Fruit fly (Drosophila melanogaster) whole organism, embryonic: ENCODE data around the gene CG12521.
A peak's percentile ranks its signal among the peaks of the same experiment; 100 is the strongest.

Experiments used
- Ada2b ChIP-seq: fragments of 200-800 bp; sonication (Bioruptor generic); IDR thresholded peaks from 2 replicates; pipeline ENCODE4 v1.3.6; 2022; ENCODE audit warnings: missing biosample characterization, missing genetic modification characterization
- Atf-2 ChIP-seq: fragments of 200-800 bp; sonication (Bioruptor generic); optimal IDR thresholded peaks from 2 replicates; lab custom pipeline; 2016; ENCODE audit warnings: missing biosample characterization, missing genetic modification characterization
- BtbVII ChIP-seq: fragments of 200-800 bp; sonication (Bioruptor generic); optimal IDR thresholded peaks from 3 replicates; lab custom pipeline; 2017; ENCODE audit warnings: missing biosample characterization, mild to moderate bottlenecking, missing genetic modification characterization
- CG10462 ChIP-seq: fragments of 200-800 bp; sonication (Bioruptor generic); optimal IDR thresholded peaks from 2 replicates; lab custom pipeline; 2016; ENCODE audit warnings: missing biosample characterization, missing genetic modification characterization
- CG10565 ChIP-seq: fragments of 200-800 bp; sonication (Bioruptor generic); optimal IDR thresholded peaks from 3 replicates; lab custom pipeline; 2016; ENCODE audit warnings: missing biosample characterization, mild to moderate bottlenecking, missing genetic modification characterization
- CG10979 ChIP-seq: fragments of 200-800 bp; sonication (Bioruptor generic); optimal IDR thresholded peaks from 2 replicates; lab custom pipeline; 2018; ENCODE audit warnings: missing biosample characterization, mild to moderate bottlenecking, missing genetic modification characterization, moderate library complexity
- CG11247 ChIP-seq: fragments of 200-800 bp; sonication (Bioruptor generic); IDR thresholded peaks from 2 replicates; pipeline ENCODE4 v1.3.6; 2022; ENCODE audit warnings: missing biosample characterization, missing genetic modification characterization
- CG11398 ChIP-seq: fragments of 200-800 bp; sonication (Bioruptor generic); optimal IDR thresholded peaks from 2 replicates; lab custom pipeline; 2016; ENCODE audit warnings: missing biosample characterization, missing genetic modification characterization
- CG12299 ChIP-seq: fragments of 200-800 bp; sonication (Bioruptor generic); optimal IDR thresholded peaks from 2 replicates; lab custom pipeline; 2018; ENCODE audit warnings: missing biosample characterization, mild to moderate bottlenecking, missing genetic modification characterization
- CG13624 ChIP-seq: fragments of 200-800 bp; sonication (Bioruptor generic); optimal IDR thresholded peaks from 2 replicates; lab custom pipeline; 2016; ENCODE audit warnings: missing biosample characterization, missing genetic modification characterization
- CG14441 ChIP-seq: fragments of 200-800 bp; sonication (Bioruptor generic); IDR thresholded peaks from 2 replicates; pipeline ENCODE4 v1.3.6; 2022; ENCODE audit warnings: missing biosample characterization, missing genetic modification characterization
- CG15479 ChIP-seq: fragments of 200-800 bp; sonication (Bioruptor generic); optimal IDR thresholded peaks from 3 replicates; lab custom pipeline; 2019; ENCODE audit warnings: missing biosample characterization, mild to moderate bottlenecking, missing genetic modification characterization, moderate library complexity
- CG1602 ChIP-seq: fragments of 200-800 bp; sonication (Bioruptor generic); optimal IDR thresholded peaks from 3 replicates; lab custom pipeline; 2016; ENCODE audit warnings: missing biosample characterization, missing genetic modification characterization
- CG16815 ChIP-seq: fragments of 200-800 bp; sonication (Bioruptor generic); optimal IDR thresholded peaks from 3 replicates; lab custom pipeline; 2017; ENCODE audit warnings: missing biosample characterization, mild to moderate bottlenecking, missing genetic modification characterization
- CG16863 ChIP-seq: fragments of 200-800 bp; sonication (Bioruptor generic); optimal IDR thresholded peaks from 3 replicates; lab custom pipeline; 2016; ENCODE audit warnings: missing biosample characterization, missing genetic modification characterization
- CG17361 ChIP-seq: fragments of 200-800 bp; sonication (Bioruptor generic); IDR thresholded peaks from 3 replicates; pipeline ENCODE4 v1.3.6; 2022; ENCODE audit warnings: missing biosample characterization, missing genetic modification characterization
- CG18619 ChIP-seq: fragments of 200-800 bp; sonication (Bioruptor generic); optimal IDR thresholded peaks from 3 replicates; lab custom pipeline; 2017; ENCODE audit warnings: missing biosample characterization, mild to moderate bottlenecking, missing genetic modification characterization
- CG2678 ChIP-seq: fragments of 200-800 bp; sonication (Bioruptor generic); optimal IDR thresholded peaks from 3 replicates; lab custom pipeline; 2019; ENCODE audit warnings: missing biosample characterization, mild to moderate bottlenecking, missing genetic modification characterization, moderate library complexity
- CG33557 ChIP-seq: fragments of 200-800 bp; sonication (Bioruptor generic); optimal IDR thresholded peaks from 2 replicates; lab custom pipeline; 2019; ENCODE audit warnings: missing biosample characterization, mild to moderate bottlenecking, missing genetic modification characterization, moderate library complexity
- CG4707 ChIP-seq: fragments of 200-800 bp; sonication (Bioruptor generic); optimal IDR thresholded peaks from 2 replicates; lab custom pipeline; 2018; ENCODE audit warnings: missing biosample characterization, mild to moderate bottlenecking, missing genetic modification characterization, moderate library complexity
- CG7745 ChIP-seq: fragments of 200-800 bp; sonication (Bioruptor generic); optimal IDR thresholded peaks from 2 replicates; lab custom pipeline; 2018; ENCODE audit warnings: missing biosample characterization, mild to moderate bottlenecking, missing genetic modification characterization, moderate library complexity
- CG8924 ChIP-seq: fragments of 200-800 bp; optimal IDR thresholded peaks from 3 replicates; lab custom pipeline; 2019; ENCODE audit warnings: missing biosample characterization, mild to moderate bottlenecking, missing genetic modification characterization, moderate library complexity
- CkIIα-i1 ChIP-seq: fragments of 200-800 bp; sonication (Bioruptor generic); IDR thresholded peaks from 2 replicates; pipeline ENCODE4 v1.3.6; 2022; ENCODE audit warnings: missing biosample characterization, missing genetic modification characterization
- D19A ChIP-seq: fragments of 200-800 bp; optimal IDR thresholded peaks from 3 replicates; lab custom pipeline; 2019; ENCODE audit warnings: missing biosample characterization, mild to moderate bottlenecking, missing genetic modification characterization, moderate library complexity
- Dek ChIP-seq: fragments of 200-800 bp; sonication (Bioruptor generic); optimal IDR thresholded peaks from 3 replicates; lab custom pipeline; 2019; ENCODE audit warnings: missing biosample characterization, mild to moderate bottlenecking, missing genetic modification characterization, moderate library complexity
- Fer3 ChIP-seq: fragments of 200-800 bp; sonication (Bioruptor generic); optimal IDR thresholded peaks from 2 replicates; lab custom pipeline; 2018; ENCODE audit warnings: missing biosample characterization, mild to moderate bottlenecking, missing genetic modification characterization, moderate library complexity
- H15 ChIP-seq: fragments of 200-800 bp; sonication (Bioruptor generic); IDR thresholded peaks from 3 replicates; pipeline ENCODE4 v1.3.6; 2022; ENCODE audit warnings: missing biosample characterization, missing genetic modification characterization
- Jarid2 ChIP-seq: fragments of 200-800 bp; sonication (Bioruptor generic); optimal IDR thresholded peaks from 3 replicates; lab custom pipeline; 2017; ENCODE audit warnings: mild to moderate bottlenecking, missing biosample characterization, missing genetic modification reagents, missing genetic modification characterization
- Mad ChIP-seq: fragments of 200-800 bp; sonication (Bioruptor generic); optimal IDR thresholded peaks from 2 replicates; lab custom pipeline; 2016; ENCODE audit warnings: missing biosample characterization, missing genetic modification characterization
- Mes4 ChIP-seq: fragments of 200-800 bp; sonication (Bioruptor generic); optimal IDR thresholded peaks from 2 replicates; lab custom pipeline; 2016; ENCODE audit warnings: missing biosample characterization, missing genetic modification characterization
- Oli ChIP-seq: fragments of 200-800 bp; sonication (Bioruptor generic); optimal IDR thresholded peaks from 2 replicates; lab custom pipeline; 2018; ENCODE audit warnings: missing biosample characterization, mild to moderate bottlenecking, missing genetic modification characterization, moderate library complexity
- Opbp ChIP-seq: fragments of 200-800 bp; sonication (Bioruptor generic); IDR thresholded peaks from 3 replicates; pipeline ENCODE4 v1.3.6; 2022; ENCODE audit warnings: missing biosample characterization, missing genetic modification characterization; ENCODE audit not compliant: partially characterized antibody
- Ptx1 ChIP-seq: fragments of 200-800 bp; sonication (Bioruptor generic); IDR thresholded peaks from 2 replicates; pipeline ENCODE4 v1.3.6; 2022; ENCODE audit warnings: missing biosample characterization, missing genetic modification characterization
- ash1 ChIP-seq: fragments of 200-800 bp; sonication (Bioruptor generic); optimal IDR thresholded peaks from 2 replicates; lab custom pipeline; 2018; ENCODE audit warnings: missing biosample characterization, mild to moderate bottlenecking, missing genetic modification characterization
- caup ChIP-seq: fragments of 200-800 bp; sonication (Bioruptor generic); optimal IDR thresholded peaks from 3 replicates; lab custom pipeline; 2017; ENCODE audit warnings: missing biosample characterization, mild to moderate bottlenecking, missing genetic modification characterization, moderate library complexity; ENCODE audit not compliant: severe bottlenecking
- chif ChIP-seq, 2 experiments: fragments of 200-800 bp; sonication (Bioruptor generic); optimal IDR thresholded peaks; 3 replicates each; lab custom pipeline; 2016; ENCODE audit warnings: missing biosample characterization in 2 of 2, missing genetic modification characterization in 2 of 2
- crc ChIP-seq: fragments of 200-800 bp; sonication (Bioruptor generic); optimal IDR thresholded peaks from 2 replicates; lab custom pipeline; 2016; ENCODE audit warnings: missing biosample characterization, missing genetic modification characterization
- dysf ChIP-seq: fragments of 200-800 bp; sonication (Bioruptor generic); IDR thresholded peaks from 3 replicates; pipeline ENCODE4 v1.3.6; 2022; ENCODE audit warnings: missing biosample characterization, missing genetic modification characterization
- fd64A ChIP-seq: fragments of 200-800 bp; sonication (Bioruptor generic); optimal IDR thresholded peaks from 3 replicates; lab custom pipeline; 2018; ENCODE audit warnings: missing biosample characterization, mild to moderate bottlenecking, missing genetic modification characterization
- knrl ChIP-seq: fragments of 200-800 bp; sonication (Bioruptor generic); IDR thresholded peaks from 3 replicates; pipeline ENCODE4 v1.3.6; 2022; ENCODE audit warnings: missing biosample characterization, missing genetic modification characterization; ENCODE audit not compliant: partially characterized antibody
- pb ChIP-seq: fragments of 200-800 bp; sonication (Bioruptor generic); optimal IDR thresholded peaks from 3 replicates; lab custom pipeline; 2016; ENCODE audit warnings: missing biosample characterization, missing genetic modification characterization
- pfk ChIP-seq: fragments of 200-800 bp; sonication (Bioruptor generic); optimal IDR thresholded peaks from 2 replicates; lab custom pipeline; 2018; ENCODE audit warnings: missing biosample characterization, mild to moderate bottlenecking, missing genetic modification characterization, moderate library complexity
- sob ChIP-seq: fragments of 200-800 bp; sonication (Bioruptor generic); IDR thresholded peaks from 2 replicates; pipeline ENCODE4 v1.3.6; 2022; ENCODE audit warnings: missing biosample characterization, missing genetic modification characterization
- tgo ChIP-seq: fragments of 200-800 bp; sonication (Bioruptor generic); IDR thresholded peaks from 3 replicates; pipeline ENCODE4 v1.3.6; 2022; ENCODE audit warnings: missing biosample characterization, missing genetic modification characterization
- vnd ChIP-seq: fragments of 200-800 bp; sonication (Bioruptor generic); IDR thresholded peaks from 3 replicates; pipeline ENCODE4 v1.3.6; 2022; ENCODE audit warnings: missing biosample characterization, missing genetic modification characterization; ENCODE audit not compliant: partially characterized antibody
- wor ChIP-seq: fragments of 200-800 bp; sonication (Bioruptor generic); IDR thresholded peaks from 2 replicates; pipeline ENCODE4 v1.3.6; 2022; ENCODE audit warnings: missing biosample characterization, missing genetic modification characterization
- z ChIP-seq: fragments of 200-800 bp; sonication (Bioruptor generic); IDR thresholded peaks from 3 replicates; pipeline ENCODE4 v1.3.6; 2022; ENCODE audit warnings: missing biosample characterization, missing genetic modification characterization
- zfh1 ChIP-seq: fragments of 200-800 bp; sonication (Bioruptor generic); IDR thresholded peaks from 3 replicates; pipeline ENCODE4 v1.3.6; 2022; ENCODE audit warnings: missing biosample characterization, missing genetic modification characterization

CG12521 gene

dm6 chr3L:11822446-11823334, 24.9 kb downstream of the CG12521 start, which contains the start of gene RpL10Ab (continued):
- peak; percentile 42; the same call in 2 of the 3 replicates for TF ChIP-seq zfh1
- TF ChIP-seq knrl (GFP tag; lab: Robert Waterston, UW): peak; percentile 82
- TF ChIP-seq sob (GFP tag; lab: Robert Waterston, UW): peak; percentile 66
- TF ChIP-seq Dek: peak; percentile 48
- TF ChIP-seq Oli (tag; lab: Kevin White, UChicago): peak; percentile 29
- TF ChIP-seq pb (GFP tag; lab: Kevin White, UChicago): peak; percentile 53
- TF ChIP-seq Ada2b: peak; percentile 38; the same call in 1 of the 2 replicates
- peak; percentile 69 for TF ChIP-seq Mes4
- peak; percentile 27 for TF ChIP-seq CG16863 (GFP tag; lab: Kevin White, UChicago)
- peak; percentile 70 for TF ChIP-seq Fer3 (tag; lab: Kevin White, UChicago)
- peak; percentile 74 for TF ChIP-seq Ptx1 (GFP tag; lab: Robert Waterston, UW)
- peak; percentile 51 for TF ChIP-seq CG13624 (GFP tag; lab: Kevin White, UChicago)
- TF ChIP-seq CG10565: no peak
- TF ChIP-seq CG8924: peak; percentile 76
- peak; percentile 64 for TF ChIP-seq CG11247 (GFP tag; lab: Robert Waterston, UW)
- TF ChIP-seq ash1: peak; percentile 15
- peak; percentile 55 for TF ChIP-seq CG1602 (GFP tag; lab: Kevin White, UChicago)
- 0 out of 2 replicates have a peak, but pooled peaks have one; percentile 23 for TF ChIP-seq wor
- no peak for TF ChIP-seq CG15479 (GFP tag; lab: Kevin White, UChicago)
- peak; percentile 10 for TF ChIP-seq Atf-2 (GFP tag; lab: Kevin White, UChicago)
- TF ChIP-seq CG7745 (tag; lab: Kevin White, UChicago): no peak
- TF ChIP-seq H15 (GFP tag; lab: Robert Waterston, UW): peak; percentile 68; the same call in 2 of the 3 replicates
- TF ChIP-seq vnd (GFP tag; lab: Robert Waterston, UW): peak; percentile 74
- TF ChIP-seq z (GFP tag; lab: Robert Waterston, UW): no peak
- TF ChIP-seq CG10979: peak; percentile 17
- TF ChIP-seq Opbp (GFP tag; lab: Robert Waterston, UW): peak; percentile 96
- peak; percentile 85 for TF ChIP-seq CG17361 (GFP tag; lab: Robert Waterston, UW)
- TF ChIP-seq CG4707 (GFP tag; lab: Kevin White, UChicago): peak; percentile 63
- TF ChIP-seq chif (GFP tag; optimal IDR thresholded peaks at IDR 0.05; lab: Kevin White, UChicago): peak in 1 of 2 experiments; percentile 17
- TF ChIP-seq Jarid2 (GFP tag; lab: Kevin White, UChicago): peak; percentile 45
- TF ChIP-seq CG33557 (GFP tag; lab: Kevin White, UChicago): peak; percentile 7
- no peak for TF ChIP-seq CG10462 (GFP tag; lab: Kevin White, UChicago)
- TF ChIP-seq Mad: peak; percentile 7
- peak; percentile 2 for TF ChIP-seq CG12299 (tag; lab: Kevin White, UChicago)
- no peak for TF ChIP-seq crc (GFP tag; lab: Kevin White, UChicago)
- peak; percentile 68 for TF ChIP-seq BtbVII (GFP tag; lab: Kevin White, UChicago)
- peak; percentile 64 for TF ChIP-seq CG18619 (GFP tag; lab: Kevin White, UChicago)
- TF ChIP-seq CG11398 (GFP tag; lab: Kevin White, UChicago): peak; percentile 2
- 0 out of 2 replicates have a peak, but pooled peaks have one; percentile 15 for TF ChIP-seq CkIIα-i1 (GFP tag; lab: Robert Waterston, UW)
- TF ChIP-seq dysf (GFP tag; lab: Robert Waterston, UW): peak; percentile 80; the same call in 2 of the 3 replicates
- peak; percentile 71 for TF ChIP-seq tgo (GFP tag; lab: Robert Waterston, UW)
- TF ChIP-seq caup: peak; percentile 72
- TF ChIP-seq CG2678 (tag; lab: Kevin White, UChicago): peak; percentile 50
- TF ChIP-seq fd64A: peak; percentile 38
- TF ChIP-seq D19A (tag; lab: Kevin White, UChicago): peak; percentile 33
- peak; percentile 65 for TF ChIP-seq pfk (GFP tag; lab: Kevin White, UChicago)
- peak; percentile 63 for TF ChIP-seq CG16815
- TF ChIP-seq CG14441: peak; percentile 59
